Fruit fly (Drosophila melanogaster): ENCODE measurements around the gene Pex11c.
A peak's percentile ranks its signal among the peaks of the same experiment; 100 is the strongest.

Pex11c gene

dm6 chr3R:23257986-23258427, at the start of gene Pex11c, which contains the start of gene wda:
Pex11c (plus strand) TSS chr3R:23258365.
wda (minus strand) TSS chr3R:23258087.
- peak; percentile 57 for TF ChIP-seq noc (tag; optimal IDR thresholded peaks at IDR 0.05)

- peak; percentile 73 for TF ChIP-seq noc (tag; optimal IDR thresholded peaks at IDR 0.05)
Measured at dm6 chr3R:23210243-23211215, 47.6 kb upstream of the Pex11c start.

DNA sequence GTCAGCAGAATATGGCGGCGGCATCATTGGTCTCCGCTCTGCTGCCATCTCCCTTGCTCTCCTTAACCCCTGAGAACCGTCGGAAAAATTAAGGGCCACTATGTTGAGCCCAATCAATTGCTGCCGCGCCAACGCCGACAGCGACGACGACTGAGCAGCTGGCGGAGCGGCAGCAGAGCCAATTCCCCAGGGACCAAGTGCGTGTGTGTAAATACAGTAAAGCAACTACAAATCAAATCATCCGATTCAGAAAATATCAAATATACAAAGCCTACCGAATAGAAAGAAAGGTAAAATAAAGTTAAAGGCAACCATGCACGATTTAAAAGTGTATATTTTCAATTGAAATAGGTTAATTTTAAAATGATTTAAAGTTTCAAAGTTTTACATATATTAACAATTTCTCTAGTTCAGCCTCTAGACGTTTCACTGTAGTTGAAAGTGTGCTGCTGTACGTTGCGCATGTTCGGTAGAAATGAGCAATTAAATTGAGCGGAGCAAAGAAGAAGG, 46.4 kb upstream of the Pex11c start:
- peak; percentile 86 for TF ChIP-seq noc (tag; optimal IDR thresholded peaks at IDR 0.05)

DNA sequence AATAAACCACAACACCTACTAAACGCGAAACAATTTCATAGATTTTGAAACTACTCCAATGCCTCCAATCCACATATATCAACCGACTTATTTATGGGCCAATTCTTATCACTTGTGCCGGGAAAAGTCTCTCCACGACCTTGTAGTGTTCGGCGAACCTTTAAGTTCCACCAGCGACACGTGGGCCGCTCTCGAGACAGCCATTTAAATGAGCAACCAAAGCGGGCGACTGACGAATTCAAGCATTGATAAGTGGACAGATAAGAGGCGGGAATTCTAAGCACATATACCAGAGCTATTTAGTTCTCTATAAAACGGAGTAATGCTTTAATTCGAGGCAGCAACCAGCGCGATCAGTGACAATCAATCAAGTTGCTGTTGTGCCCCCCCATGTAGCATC, 45.4 kb upstream of the Pex11c start:
- TF ChIP-seq noc (tag; optimal IDR thresholded peaks at IDR 0.05) = no peak

dm6 chr3R:23214603-23215433, 43.3 kb upstream of the Pex11c start:
- peak; percentile 81 for TF ChIP-seq noc (tag; optimal IDR thresholded peaks at IDR 0.05)

DNA sequence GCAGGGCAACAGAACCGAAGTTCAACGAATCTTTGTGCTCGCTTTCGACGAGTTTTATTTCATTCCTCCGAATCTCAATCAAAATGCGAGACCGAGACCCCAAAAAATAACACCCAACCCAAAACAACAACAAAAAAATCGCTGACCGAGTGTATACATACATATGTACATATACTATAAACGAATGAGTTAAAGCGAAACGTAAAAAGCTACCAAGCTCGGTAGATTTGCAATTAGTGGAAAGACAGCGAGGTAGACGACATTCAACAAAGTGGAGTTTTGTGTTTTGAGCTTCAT, 42.8 kb upstream of the Pex11c start:
- TF ChIP-seq noc (tag; optimal IDR thresholded peaks at IDR 0.05) = no peak

DNA sequence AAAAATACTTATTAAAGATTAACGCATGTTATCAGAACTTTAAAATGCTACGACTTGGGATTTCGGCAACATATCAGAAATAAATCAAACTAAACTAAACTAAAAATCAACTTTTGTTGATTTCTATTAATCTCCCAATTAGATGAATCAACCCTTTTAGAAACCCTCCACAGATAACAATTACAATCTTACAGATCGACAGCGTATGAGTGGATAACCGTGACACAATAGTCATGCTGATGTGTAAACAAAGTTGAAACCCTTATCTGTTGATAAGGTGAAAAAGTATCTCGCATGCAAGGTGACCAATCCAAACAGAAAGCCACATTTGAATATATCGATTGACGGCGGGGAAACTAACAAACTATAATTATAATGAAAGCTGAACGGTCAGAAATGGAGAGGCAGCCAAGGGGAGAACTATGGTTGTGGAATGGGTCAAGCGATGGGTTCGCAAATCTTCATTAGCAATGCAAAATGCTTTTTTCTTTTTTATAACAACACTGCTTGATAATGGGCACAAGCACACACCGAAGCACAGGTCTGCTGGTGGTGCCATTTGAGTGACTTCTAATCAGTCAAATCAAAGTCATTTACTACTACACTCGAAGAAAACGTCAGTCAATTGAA, 40.9 kb upstream of the Pex11c start:
- no peak for TF ChIP-seq noc (tag; optimal IDR thresholded peaks at IDR 0.05)

- TF ChIP-seq noc (tag; optimal IDR thresholded peaks at IDR 0.05) = peak; percentile 15
Measured at dm6 chr3R:23220239-23221002, 37.7 kb upstream of the Pex11c start.

DNA sequence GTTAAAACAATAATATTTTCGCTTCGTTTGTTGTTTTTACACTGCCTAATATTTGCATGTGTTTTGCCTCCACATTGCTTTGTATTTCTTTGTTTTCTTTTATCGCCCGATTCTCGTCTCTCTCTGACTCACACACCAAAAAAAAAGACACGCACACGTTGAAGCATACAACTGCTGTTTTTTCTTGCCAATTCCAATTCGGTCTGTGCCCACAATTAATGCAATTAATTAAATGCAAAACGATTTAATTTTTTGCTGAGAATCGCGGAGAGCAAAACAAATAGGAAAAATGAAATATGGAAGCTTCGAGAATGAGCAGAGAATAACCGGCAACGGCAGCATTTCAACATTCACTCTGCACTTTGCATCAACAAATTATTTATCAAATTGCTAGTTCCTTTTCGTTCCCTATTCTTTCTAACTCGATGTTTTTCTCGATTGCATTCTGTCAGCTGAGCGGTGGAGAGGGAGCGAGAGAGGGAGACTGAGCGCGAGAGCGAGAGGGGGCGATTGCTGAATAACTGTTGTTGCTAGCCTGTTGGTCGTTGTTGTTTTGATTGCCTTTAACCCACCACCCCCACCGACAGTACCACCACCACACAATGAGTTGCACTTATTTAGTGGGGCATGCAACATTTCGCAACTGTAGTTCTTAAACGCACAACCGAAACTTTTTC, 37.0 kb upstream of the Pex11c start:
- no peak for TF ChIP-seq noc (tag; optimal IDR thresholded peaks at IDR 0.05)

dm6 chr3R:23221680-23222148, 36.5 kb upstream of the Pex11c start:
- peak; percentile 66 for TF ChIP-seq noc (tag; optimal IDR thresholded peaks at IDR 0.05)

DNA sequence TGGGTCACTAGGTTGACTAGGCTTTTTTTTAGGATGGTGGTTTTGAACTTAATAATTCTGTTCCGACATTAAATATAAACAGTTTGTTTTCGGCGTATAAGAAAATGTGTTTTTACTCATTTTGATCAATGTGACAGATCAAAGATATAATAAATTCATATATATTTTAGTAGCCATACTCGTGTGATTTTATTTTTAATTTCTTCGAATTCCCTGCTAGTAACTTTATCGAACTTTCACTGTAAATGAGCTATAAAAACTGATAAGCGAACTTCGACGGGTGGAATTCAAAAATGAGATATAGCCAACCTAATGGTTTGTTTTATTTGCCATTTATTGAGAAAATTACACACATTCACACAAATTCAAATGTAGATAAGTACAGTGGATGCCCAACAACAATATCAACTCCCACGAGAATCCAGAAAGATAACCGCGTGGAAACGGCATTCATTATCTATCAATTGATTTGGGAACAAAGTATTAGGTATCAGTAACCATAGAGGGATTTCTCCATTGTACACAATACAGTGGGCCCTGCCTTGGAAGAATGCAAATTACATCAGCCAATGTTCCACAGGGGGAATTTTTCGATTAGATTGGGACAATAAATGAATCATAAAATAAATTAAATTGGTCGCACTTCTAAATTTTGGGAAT, 34.9 kb upstream of the Pex11c start:
- peak; percentile 79 for TF ChIP-seq noc (tag; optimal IDR thresholded peaks at IDR 0.05)

- TF ChIP-seq noc (tag; optimal IDR thresholded peaks at IDR 0.05) = peak; percentile 49
Measured at dm6 chr3R:23225266-23225665, 32.9 kb upstream of the Pex11c start.

dm6 chr3R:23226521-23227039, 31.6 kb upstream of the Pex11c start, which contains the start of gene cnc:
cnc (minus strand) TSS chr3R:23226711.
- peak; percentile 49 for TF ChIP-seq noc (tag; optimal IDR thresholded peaks at IDR 0.05)
